Fruit fly (Drosophila melanogaster): Measurements from ENCODE around the gene Zcchc7.
A peak's percentile ranks its signal among the peaks of the same experiment; 100 is the strongest.

Gene Zcchc7

dm6 chr3L:16872487-16872955, 27.3 kb downstream of the Zcchc7 start (continued):
- TF ChIP-seq Ptx1 (GFP tag; IDR thresholded peaks at IDR 0.05) (peak; percentile 74), Gug (GFP tag; IDR thresholded peaks at IDR 0.05) (peak; percentile 8; the same call in 1 of the 4 replicates), otp (GFP tag; IDR thresholded peaks at IDR 0.05) (no peak), maf-S (GFP tag; optimal IDR thresholded peaks at IDR 0.05) (peak; percentile 52), CG11695 (GFP tag; IDR thresholded peaks at IDR 0.05) (peak; percentile 71), pros (GFP tag; optimal IDR thresholded peaks at IDR 0.05) (no peak), Kr (GFP tag; optimal IDR thresholded peaks at IDR 0.05) (no peak), chn (GFP tag; optimal IDR thresholded peaks at IDR 0.05) (peak; percentile 35), pum (GFP tag; optimal IDR thresholded peaks at IDR 0.05) (peak; percentile 22), Ets97D (GFP tag; optimal IDR thresholded peaks at IDR 0.05) (no peak), Hr3 (GFP tag; optimal IDR thresholded peaks at IDR 0.05) (peak; percentile 48), CG18011 (GFP tag; optimal IDR thresholded peaks at IDR 0.05) (peak; percentile 33), tup (GFP tag; optimal IDR thresholded peaks at IDR 0.05) (no peak), CG11085 (GFP tag; IDR thresholded peaks at IDR 0.05) (no peak), CG10565 (GFP tag; optimal IDR thresholded peaks at IDR 0.05) (no peak), CG3163 (GFP tag; optimal IDR thresholded peaks at IDR 0.05) (no peak), chm (GFP tag; IDR thresholded peaks at IDR 0.05) (no peak), Side (GFP tag; optimal IDR thresholded peaks at IDR 0.05) (peak; percentile 57), mam (GFP tag; optimal IDR thresholded peaks at IDR 0.05) (peak; percentile 51), da (GFP tag; optimal IDR thresholded peaks at IDR 0.05) (no peak), CG31441 (GFP tag; IDR thresholded peaks at IDR 0.05) (peak; percentile 69), BtbVII (GFP tag; optimal IDR thresholded peaks at IDR 0.05) (peak; percentile 57), crp (GFP tag; optimal IDR thresholded peaks at IDR 0.05) (peak in 1 of 2 experiments; percentile 35), CG11093 (GFP tag; IDR thresholded peaks at IDR 0.05) (no peak), Dll (GFP tag; IDR thresholded peaks at IDR 0.05; ENCODE audit: partially characterized antibody) (no peak), MBD-R2 (GFP tag; IDR thresholded peaks at IDR 0.05) (no peak), vfl (GFP tag; optimal IDR thresholded peaks at IDR 0.05) (peak; percentile 48), Hmr (GFP tag; optimal IDR thresholded peaks at IDR 0.05) (peak; percentile 83), Gsc (GFP tag; IDR thresholded peaks at IDR 0.05) (no peak), Hey (tag; optimal IDR thresholded peaks at IDR 0.05) (peak; percentile 10), nerfin-1 (tag; optimal IDR thresholded peaks at IDR 0.05) (peak; percentile 76), fd96Cb (tag; optimal IDR thresholded peaks at IDR 0.05) (peak; percentile 72), Chrac-16 (GFP tag; optimal IDR thresholded peaks at IDR 0.05) (peak; percentile 52), sd (tag; optimal IDR thresholded peaks at IDR 0.05) (peak; percentile 29), CG12391 (tag; optimal IDR thresholded peaks at IDR 0.05) (peak; percentile 76), CG32532 (GFP tag; IDR thresholded peaks at IDR 0.05) (peak; percentile 54; the same call in 1 of the 2 replicates), p53 (GFP tag; optimal IDR thresholded peaks at IDR 0.05) (no peak), btn (GFP tag; optimal IDR thresholded peaks at IDR 0.05) (no peak), PHDP (tag; optimal IDR thresholded peaks at IDR 0.05) (peak; percentile 84), CG7987 (GFP tag; optimal IDR thresholded peaks at IDR 0.05) (peak; percentile 27), shn (GFP tag; optimal IDR thresholded peaks at IDR 0.05) (no peak), CG18619 (GFP tag; optimal IDR thresholded peaks at IDR 0.05) (peak; percentile 66), abd-A (tag; optimal IDR thresholded peaks at IDR 0.05) (no peak), az2 (GFP tag; optimal IDR thresholded peaks at IDR 0.05) (peak; percentile 63), CG34376 (GFP tag; optimal IDR thresholded peaks at IDR 0.05) (peak; percentile 31), Asciz (GFP tag; optimal IDR thresholded peaks at IDR 0.05) (peak; percentile 74), CG4328 (GFP tag; optimal IDR thresholded peaks at IDR 0.05) (no peak), ash1 (GFP tag; optimal IDR thresholded peaks at IDR 0.05) (no peak), CG1647 (GFP tag; optimal IDR thresholded peaks at IDR 0.05) (no peak), Hsf (GFP tag; optimal IDR thresholded peaks at IDR 0.05) (peak; percentile 75), CG8281 (tag; optimal IDR thresholded peaks at IDR 0.05) (peak; percentile 61)

Measured in whole organism, embryonic.